Worm (Caenorhabditis elegans): Measurements from ENCODE around the gene dsb-3.

DNA sequence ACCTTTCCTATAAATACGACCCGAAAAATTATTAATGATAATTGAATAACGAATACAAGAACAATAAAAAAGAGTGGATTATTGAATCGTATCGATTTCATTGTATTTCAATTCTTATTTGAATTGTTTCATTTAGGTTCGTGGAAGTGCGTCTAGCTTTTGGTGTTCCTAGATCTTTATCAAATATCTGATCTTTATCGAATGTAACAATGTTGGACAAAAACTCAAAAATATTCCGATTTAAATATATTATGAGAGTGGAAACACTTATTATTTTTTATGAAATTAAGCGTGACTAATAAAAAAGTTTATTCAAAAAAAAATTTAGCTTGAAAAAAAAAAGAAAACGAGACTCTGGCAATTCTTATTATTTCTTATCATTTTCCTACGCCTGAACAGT lies 27.5 kb downstream of the dsb-3 start, which contains the start of the genes C50F7.9 and C50F7.3:
- TF ChIP-seq ceh-24 (tag; optimal IDR thresholded peaks at IDR 0.05): no peak
- no peak for TF ChIP-seq hlh-6 (tag; optimal IDR thresholded peaks at IDR 0.05)
- no peak for TF ChIP-seq ceh-31 (tag; optimal IDR thresholded peaks at IDR 0.05)
